Worm (Caenorhabditis elegans): ENCODE data around the gene C47D2.1.

ce11 chrX:8246126-8246525, 31.3 kb downstream of the C47D2.1 start, which contains the start of gene kqt-2:
- TF ChIP-seq dmd-4 (tag; optimal IDR thresholded peaks at IDR 0.05; ENCODE audit: borderline replicate concordance) (no peak), ceh-34 (tag; optimal IDR thresholded peaks at IDR 0.05) (no peak), C38D4.7 (GFP tag; optimal IDR thresholded peaks at IDR 0.05) (no peak)
